Fruit fly (Drosophila melanogaster) whole organism, embryonic: ENCODE data around the gene Sumo.

ENCODE experiments used
- Abd-B ChIP-seq: fragments of 200-800 bp; sonication (Bioruptor generic); optimal IDR thresholded peaks from 2 replicates; lab custom pipeline; 2018; ENCODE audit warnings: missing biosample characterization, mild to moderate bottlenecking, missing genetic modification characterization, moderate library complexity
- B-H2 ChIP-seq: fragments of 200-800 bp; sonication (Bioruptor generic); optimal IDR thresholded peaks from 2 replicates; lab custom pipeline; 2018; ENCODE audit warnings: missing biosample characterization, mild to moderate bottlenecking, missing genetic modification characterization
- CG10431 ChIP-seq: fragments of 200-800 bp; sonication (Bioruptor generic); optimal IDR thresholded peaks from 3 replicates; lab custom pipeline; 2018; ENCODE audit warnings: missing biosample characterization, mild to moderate bottlenecking, missing genetic modification characterization
- CG10565 ChIP-seq: fragments of 200-800 bp; sonication (Bioruptor generic); optimal IDR thresholded peaks from 3 replicates; lab custom pipeline; 2016; ENCODE audit warnings: missing biosample characterization, mild to moderate bottlenecking, missing genetic modification characterization
- CG11093 ChIP-seq: fragments of 200-800 bp; sonication (Bioruptor generic); IDR thresholded peaks from 3 replicates; pipeline ENCODE4 v1.3.6; 2022; ENCODE audit warnings: missing biosample characterization, missing genetic modification characterization
- CG11696 ChIP-seq: fragments of 200-800 bp; sonication (Bioruptor generic); IDR thresholded peaks from 2 replicates; pipeline ENCODE4 v1.3.6; 2022; ENCODE audit warnings: missing biosample characterization, missing genetic modification characterization
- CG12769 ChIP-seq: fragments of 200-800 bp; sonication (Bioruptor generic); optimal IDR thresholded peaks from 2 replicates; lab custom pipeline; 2019; ENCODE audit warnings: missing biosample characterization, mild to moderate bottlenecking, missing genetic modification characterization, moderate library complexity
- CG13123 ChIP-seq: fragments of 200-800 bp; sonication (Bioruptor generic); optimal IDR thresholded peaks from 2 replicates; lab custom pipeline; 2016; ENCODE audit warnings: missing biosample characterization, missing genetic modification characterization
- CG13624 ChIP-seq: fragments of 200-800 bp; sonication (Bioruptor generic); optimal IDR thresholded peaks from 2 replicates; lab custom pipeline; 2016; ENCODE audit warnings: missing biosample characterization, missing genetic modification characterization
- CG15479 ChIP-seq: fragments of 200-800 bp; sonication (Bioruptor generic); optimal IDR thresholded peaks from 3 replicates; lab custom pipeline; 2019; ENCODE audit warnings: missing biosample characterization, mild to moderate bottlenecking, missing genetic modification characterization, moderate library complexity
- CG17612 ChIP-seq: fragments of 200-800 bp; sonication (Bioruptor generic); IDR thresholded peaks from 2 replicates; pipeline ENCODE4 v1.3.6; 2022; ENCODE audit warnings: missing biosample characterization, missing genetic modification characterization
- CG17912 ChIP-seq: fragments of 200-800 bp; sonication (Bioruptor generic); optimal IDR thresholded peaks from 2 replicates; lab custom pipeline; 2018; ENCODE audit warnings: missing biosample characterization, mild to moderate bottlenecking, missing genetic modification characterization
- CG18764 ChIP-seq: fragments of 200-800 bp; sonication (Bioruptor generic); optimal IDR thresholded peaks from 3 replicates; lab custom pipeline; 2016; ENCODE audit warnings: missing biosample characterization, missing genetic modification characterization
- CG30403 ChIP-seq: fragments of 200-800 bp; sonication (Bioruptor generic); optimal IDR thresholded peaks from 3 replicates; lab custom pipeline; 2016; ENCODE audit warnings: missing biosample characterization, missing genetic modification characterization
- CG30431 ChIP-seq: fragments of 200-800 bp; sonication (Bioruptor generic); optimal IDR thresholded peaks from 2 replicates; lab custom pipeline; 2017; ENCODE audit warnings: missing biosample characterization, missing genetic modification characterization
- CG31365 ChIP-seq: fragments of 200-800 bp; sonication (Bioruptor generic); optimal IDR thresholded peaks from 2 replicates; lab custom pipeline; 2018; ENCODE audit warnings: missing biosample characterization, mild to moderate bottlenecking, missing genetic modification characterization
- CG34376 ChIP-seq: fragments of 200-800 bp; sonication (Bioruptor generic); optimal IDR thresholded peaks from 2 replicates; lab custom pipeline; 2018; ENCODE audit warnings: missing biosample characterization, mild to moderate bottlenecking, missing genetic modification characterization
- CG42726 ChIP-seq: fragments of 200-800 bp; sonication (Bioruptor generic); IDR thresholded peaks from 2 replicates; pipeline ENCODE4 v1.3.6; 2022; ENCODE audit warnings: missing biosample characterization, missing genetic modification characterization; ENCODE audit not compliant: partially characterized antibody
- CG6175 ChIP-seq: fragments of 200-800 bp; sonication (Bioruptor generic); IDR thresholded peaks from 3 replicates; pipeline ENCODE4 v1.3.6; 2022; ENCODE audit warnings: missing biosample characterization, missing genetic modification characterization
- CG8089 ChIP-seq: fragments of 200-800 bp; sonication (Bioruptor generic); optimal IDR thresholded peaks from 3 replicates; lab custom pipeline; 2016; ENCODE audit warnings: missing biosample characterization, missing genetic modification characterization
- D19A ChIP-seq: fragments of 200-800 bp; optimal IDR thresholded peaks from 3 replicates; lab custom pipeline; 2019; ENCODE audit warnings: missing biosample characterization, mild to moderate bottlenecking, missing genetic modification characterization, moderate library complexity
- Ets65A ChIP-seq: fragments of 200-800 bp; sonication (Bioruptor generic); peaks from one replicate; lab custom pipeline; 2016; ENCODE audit warnings: missing biosample characterization, missing genetic modification characterization
- Gsc ChIP-seq: fragments of 200-800 bp; sonication (Bioruptor generic); IDR thresholded peaks from 2 replicates; pipeline ENCODE4 v1.3.6; 2022; ENCODE audit warnings: missing biosample characterization, missing genetic modification characterization
- HLH54F ChIP-seq: fragments of 200-800 bp; sonication (Bioruptor generic); optimal IDR thresholded peaks from 3 replicates; lab custom pipeline; 2016; ENCODE audit warnings: missing biosample characterization, missing genetic modification characterization
- NC2α ChIP-seq: fragments of 200-800 bp; sonication (Bioruptor generic); optimal IDR thresholded peaks from 2 replicates; lab custom pipeline; 2016; ENCODE audit warnings: missing biosample characterization, missing genetic modification characterization
- Nf-YB ChIP-seq: fragments of 200-800 bp; sonication (Bioruptor generic); optimal IDR thresholded peaks from 3 replicates; lab custom pipeline; 2019; ENCODE audit warnings: missing biosample characterization, mild to moderate bottlenecking, missing genetic modification characterization, moderate library complexity
- Nf-YC ChIP-seq: fragments of 200-800 bp; optimal IDR thresholded peaks from 3 replicates; lab custom pipeline; 2019; ENCODE audit warnings: missing biosample characterization, mild to moderate bottlenecking, missing genetic modification characterization, moderate library complexity
- Xbp1 ChIP-seq: fragments of 200-800 bp; sonication (Bioruptor generic); optimal IDR thresholded peaks from 3 replicates; lab custom pipeline; 2016; ENCODE audit warnings: missing biosample characterization, mild to moderate bottlenecking, missing genetic modification characterization
- Xrp1 ChIP-seq: fragments of 200-800 bp; sonication (Bioruptor generic); IDR thresholded peaks from 2 replicates; pipeline ENCODE4 v1.3.6; 2022; ENCODE audit warnings: missing biosample characterization, missing genetic modification characterization
- al ChIP-seq: fragments of 200-800 bp; sonication (Bioruptor generic); IDR thresholded peaks from 2 replicates; pipeline ENCODE4 v1.3.6; 2022; ENCODE audit warnings: missing biosample characterization, missing genetic modification characterization
- bab2 ChIP-seq: fragments of 200-800 bp; sonication (Bioruptor generic); optimal IDR thresholded peaks from 2 replicates; lab custom pipeline; 2016; ENCODE audit warnings: missing biosample characterization, missing genetic modification characterization
- btn ChIP-seq: fragments of 200-800 bp; sonication (Bioruptor generic); optimal IDR thresholded peaks from 2 replicates; lab custom pipeline; 2016; ENCODE audit warnings: missing biosample characterization, missing genetic modification characterization
- da ChIP-seq: fragments of 200-800 bp; sonication (Bioruptor generic); optimal IDR thresholded peaks from 2 replicates; lab custom pipeline; 2016; ENCODE audit warnings: missing biosample characterization, missing genetic modification characterization
- dimm ChIP-seq: fragments of 200-800 bp; sonication (Bioruptor generic); IDR thresholded peaks from 2 replicates; pipeline ENCODE4 v1.3.6; 2022; ENCODE audit warnings: missing biosample characterization, missing genetic modification characterization
- dmrt99B ChIP-seq: fragments of 200-800 bp; sonication (Bioruptor generic); optimal IDR thresholded peaks from 2 replicates; lab custom pipeline; 2018; ENCODE audit warnings: missing biosample characterization, mild to moderate bottlenecking, missing genetic modification characterization, moderate library complexity
- eyg ChIP-seq: fragments of 200-800 bp; sonication (Bioruptor generic); optimal IDR thresholded peaks from 3 replicates; lab custom pipeline; 2016; ENCODE audit warnings: missing biosample characterization, missing genetic modification characterization
- fd96Cb ChIP-seq: fragments of 200-800 bp; sonication (Bioruptor generic); optimal IDR thresholded peaks from 2 replicates; lab custom pipeline; 2018; ENCODE audit warnings: missing biosample characterization, mild to moderate bottlenecking, missing genetic modification characterization, moderate library complexity
- ftz-f1 ChIP-seq: fragments of 200-800 bp; sonication (Bioruptor generic); optimal IDR thresholded peaks from 2 replicates; lab custom pipeline; 2016; ENCODE audit warnings: missing biosample characterization, missing genetic modification characterization
- gcm2 ChIP-seq: fragments of 200-800 bp; sonication (Bioruptor generic); optimal IDR thresholded peaks from 2 replicates; lab custom pipeline; 2016; ENCODE audit warnings: missing biosample characterization, missing genetic modification characterization
- lilli ChIP-seq: fragments of 200-800 bp; sonication (Bioruptor generic); optimal IDR thresholded peaks from 3 replicates; lab custom pipeline; 2016; ENCODE audit warnings: missing biosample characterization, missing genetic modification characterization
- lola ChIP-seq, 3 experiments: fragments of >200 bp in 2 of 3; fragments of 200-800 bp in 1 of 3; sonication (Bioruptor generic) in 1 of 3; optimal IDR thresholded peaks; 2 replicates each; lab custom pipeline; 2017 to 2019; ENCODE audit warnings: missing biosample characterization in 3 of 3, missing genetic modification characterization in 3 of 3, mild to moderate bottlenecking in 1 of 3, moderate library complexity in 1 of 3
- phol ChIP-seq: fragments of 200-800 bp; sonication (Bioruptor generic); optimal IDR thresholded peaks from 3 replicates; lab custom pipeline; 2018; ENCODE audit warnings: missing biosample characterization, mild to moderate bottlenecking, missing genetic modification characterization, moderate library complexity
- pita ChIP-seq: fragments of 200-800 bp; sonication (Bioruptor generic); optimal IDR thresholded peaks from 2 replicates; lab custom pipeline; 2017; ENCODE audit warnings: missing biosample characterization, mild to moderate bottlenecking, missing genetic modification characterization
- slbo ChIP-seq: fragments of 200-800 bp; sonication (Bioruptor generic); IDR thresholded peaks from 2 replicates; pipeline ENCODE4 v1.3.6; 2022; ENCODE audit warnings: missing biosample characterization, missing genetic modification characterization
- sqz ChIP-seq: fragments of 200-800 bp; sonication (Bioruptor generic); optimal IDR thresholded peaks from 3 replicates; lab custom pipeline; 2018; ENCODE audit warnings: missing biosample characterization, mild to moderate bottlenecking, missing genetic modification characterization
- tin ChIP-seq: fragments of 200-800 bp; sonication (Bioruptor generic); optimal IDR thresholded peaks from 3 replicates; lab custom pipeline; 2016; ENCODE audit warnings: missing biosample characterization, missing genetic modification characterization
- tna ChIP-seq: fragments of 200-800 bp; sonication (Bioruptor generic); IDR thresholded peaks from 2 replicates; pipeline ENCODE4 v1.3.6; 2022; ENCODE audit warnings: missing biosample characterization, missing genetic modification characterization; ENCODE audit not compliant: partially characterized antibody
- unc-4 ChIP-seq: fragments of 200-800 bp; sonication (Bioruptor generic); IDR thresholded peaks from 2 replicates; pipeline ENCODE4 v1.3.6; 2022; ENCODE audit warnings: missing biosample characterization, missing genetic modification characterization; ENCODE audit not compliant: partially characterized antibody
- unpg ChIP-seq: fragments of 200-800 bp; sonication (Bioruptor generic); optimal IDR thresholded peaks from 3 replicates; lab custom pipeline; 2018; ENCODE audit warnings: missing biosample characterization, mild to moderate bottlenecking, missing genetic modification characterization, moderate library complexity
- vvl ChIP-seq: fragments of 200-800 bp; sonication (Bioruptor generic); IDR thresholded peaks from 2 replicates; pipeline ENCODE4 v1.3.6; 2022; ENCODE audit warnings: missing biosample characterization, missing genetic modification characterization
- zen ChIP-seq: fragments of 200-800 bp; sonication (Bioruptor generic); optimal IDR thresholded peaks from 3 replicates; lab custom pipeline; 2018; ENCODE audit warnings: missing biosample characterization, mild to moderate bottlenecking, missing genetic modification characterization, moderate library complexity

The Sumo gene

DNA sequence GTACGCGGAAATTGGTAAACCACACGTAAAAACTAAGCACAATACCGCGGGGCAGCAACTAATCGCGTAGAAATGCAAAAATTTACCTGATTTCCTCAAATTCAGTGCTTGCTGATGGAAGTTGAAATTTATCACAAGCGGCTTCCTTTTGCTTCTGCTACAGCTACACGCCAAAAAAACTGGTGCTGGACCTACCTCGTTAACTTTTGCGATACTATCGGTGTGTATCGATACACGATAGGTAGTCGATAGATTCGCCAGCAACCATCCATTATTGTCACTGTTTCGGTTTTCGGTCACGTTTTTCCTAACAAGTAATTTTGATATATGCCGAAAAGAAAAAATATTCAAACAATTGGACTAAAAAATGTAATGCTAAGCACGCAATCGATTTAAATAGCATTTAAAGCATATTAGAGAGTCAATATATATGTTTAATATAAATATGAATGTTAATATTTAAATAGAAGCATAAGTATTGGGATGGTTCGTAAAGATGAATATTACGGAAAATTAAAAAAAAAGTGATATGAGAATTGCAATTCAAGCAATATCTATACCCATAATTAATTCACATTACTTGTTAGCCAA lies at the start of gene Sumo (continued):
- TF ChIP-seq CG17912 (GFP tag; lab: Kevin White, UChicago) = no peak
- no peak for TF ChIP-seq CG18764 (GFP tag; lab: Kevin White, UChicago)
- TF ChIP-seq unc-4 (GFP tag; lab: Robert Waterston, UW) = peak; percentile 93
- peak; percentile 73 for TF ChIP-seq Abd-B (GFP tag; lab: Kevin White, UChicago)
- TF ChIP-seq CG34376 (GFP tag; lab: Kevin White, UChicago) = no peak
- no peak for TF ChIP-seq ftz-f1 (GFP tag; lab: Kevin White, UChicago)
- no peak for TF ChIP-seq tin (GFP tag; lab: Kevin White, UChicago)
- TF ChIP-seq dimm (GFP tag; lab: Robert Waterston, UW) = no peak
- TF ChIP-seq al (GFP tag; lab: Robert Waterston, UW) = no peak
- TF ChIP-seq CG8089 (GFP tag; lab: Kevin White, UChicago) = no peak
- TF ChIP-seq Ets65A (GFP tag; lab: Kevin White, UChicago) = no peak
- peak; percentile 98 for TF ChIP-seq tna (GFP tag; lab: Robert Waterston, UW)
- TF ChIP-seq B-H2 (GFP tag; lab: Kevin White, UChicago) = peak; percentile 33
- TF ChIP-seq CG30431 (GFP tag; lab: Kevin White, UChicago) = no peak
- no peak for TF ChIP-seq CG13123 (GFP tag; lab: Kevin White, UChicago)
- peak; percentile 69 for TF ChIP-seq sqz
- no peak for TF ChIP-seq CG15479 (GFP tag; lab: Kevin White, UChicago)
- no peak for TF ChIP-seq fd96Cb
- TF ChIP-seq lola (GFP tag; optimal IDR thresholded peaks at IDR 0.05; lab: Kevin White, UChicago) = no peak
- TF ChIP-seq unpg (GFP tag; lab: Kevin White, UChicago) = no peak
- TF ChIP-seq pita (GFP tag; lab: Kevin White, UChicago) = no peak
- TF ChIP-seq Nf-YB (GFP tag; lab: Kevin White, UChicago) = no peak
- no peak for TF ChIP-seq eyg (GFP tag; lab: Kevin White, UChicago)
- TF ChIP-seq bab2 (GFP tag; lab: Kevin White, UChicago) = no peak
- TF ChIP-seq zen (tag; lab: Kevin White, UChicago) = peak; percentile 49
- no peak for TF ChIP-seq Gsc (GFP tag; lab: Robert Waterston, UW)
- TF ChIP-seq CG12769 (tag; lab: Kevin White, UChicago) = no peak
- TF ChIP-seq vvl (GFP tag; lab: Robert Waterston, UW) = peak; percentile 10; the same call in 1 of the 2 replicates
- TF ChIP-seq phol (tag; lab: Kevin White, UChicago) = peak; percentile 66
- no peak for TF ChIP-seq CG30403 (GFP tag; lab: Kevin White, UChicago)
- no peak for TF ChIP-seq da (GFP tag; lab: Kevin White, UChicago)
- peak; percentile 31 for TF ChIP-seq Nf-YC (tag; lab: Kevin White, UChicago)
- no peak for TF ChIP-seq dmrt99B
- no peak for TF ChIP-seq CG11696
- TF ChIP-seq CG42726 (GFP tag; lab: Robert Waterston, UW) = peak; percentile 100
- 0 out of 3 replicates have a peak, but pooled peaks have one; percentile 17 for TF ChIP-seq CG6175 (GFP tag; lab: Robert Waterston, UW)
- TF ChIP-seq D19A (tag; lab: Kevin White, UChicago) = peak; percentile 9
- TF ChIP-seq CG31365 = no peak
- no peak for TF ChIP-seq lilli (GFP tag; lab: Kevin White, UChicago)
- no peak for TF ChIP-seq btn (GFP tag; lab: Kevin White, UChicago)
- no peak for TF ChIP-seq CG10431 (GFP tag; lab: Kevin White, UChicago)
- TF ChIP-seq gcm2 (GFP tag; lab: Kevin White, UChicago) = no peak
- no peak for TF ChIP-seq HLH54F (GFP tag; lab: Kevin White, UChicago)
- TF ChIP-seq NC2α = no peak
- TF ChIP-seq Xbp1 = no peak
- no peak for TF ChIP-seq CG13624 (GFP tag; lab: Kevin White, UChicago)
- peak; percentile 53 for TF ChIP-seq slbo (GFP tag; lab: Robert Waterston, UW)
- TF ChIP-seq CG11093 (GFP tag; lab: Robert Waterston, UW) = no peak
- TF ChIP-seq Xrp1 (GFP tag; lab: Robert Waterston, UW) = no peak
- no peak for TF ChIP-seq CG10565 (GFP tag; lab: Kevin White, UChicago)
- no peak for TF ChIP-seq CG17612
